Worm (Caenorhabditis elegans) whole organism, young adult: ENCODE measurements around the gene enu-3.5.
A peak's percentile ranks its signal among the peaks of the same experiment; 100 is the strongest.

Source experiments
- B0035.1 ChIP-seq: sonication (generic microtip); optimal IDR thresholded peaks from 2 replicates; lab custom pipeline; 2016; ENCODE audit warnings: missing genetic modification characterization, mild to moderate bottlenecking, missing compliant biosample characterization, missing genotype, missing genetic modification reagents
- B0261.1 ChIP-seq: sonication (generic microtip); optimal IDR thresholded peaks from 2 replicates; lab custom pipeline; 2016; ENCODE audit warnings: mild to moderate bottlenecking, missing genetic modification characterization, moderate library complexity, missing compliant biosample characterization
- B0336.3 ChIP-seq: fragments of 200-800 bp; sonication (Bioruptor generic); IDR thresholded peaks from 2 replicates; pipeline ENCODE4 v1.3.6; 2022; ENCODE audit warnings: missing genetic modification characterization, missing compliant biosample characterization
- C17E4.6 ChIP-seq: fragments of 200-800 bp; sonication (Bioruptor generic); IDR thresholded peaks from 2 replicates; pipeline ENCODE4 v1.3.6; 2022; ENCODE audit warnings: missing genetic modification reagents, missing genetic modification characterization, missing compliant biosample characterization
- D2030.7 ChIP-seq: fragments of 200-800 bp; sonication (Bioruptor generic); IDR thresholded peaks from 2 replicates; pipeline ENCODE4 v1.3.6; 2022; ENCODE audit warnings: missing genetic modification reagents, missing genetic modification characterization, missing compliant biosample characterization
- F22D6.2 ChIP-seq: sonication (generic microtip); optimal IDR thresholded peaks from 2 replicates; lab custom pipeline; 2016; ENCODE audit warnings: mild to moderate bottlenecking, missing genetic modification characterization, missing compliant biosample characterization
- F33H1.4 ChIP-seq: fragments of 200-800 bp; sonication (Bioruptor generic); IDR thresholded peaks from 2 replicates; pipeline ENCODE4 v1.3.6; 2022; ENCODE audit warnings: missing genetic modification reagents, missing genetic modification characterization, missing compliant biosample characterization
- F49E8.2 ChIP-seq: sonication (generic microtip); optimal IDR thresholded peaks from 3 replicates; lab custom pipeline; 2017; ENCODE audit warnings: missing genetic modification characterization, mild to moderate bottlenecking, missing compliant biosample characterization, antibody characterized with exemption, moderate library complexity; ENCODE audit not compliant: insufficient read depth
- F55B11.4 ChIP-seq: sonication (generic microtip); optimal IDR thresholded peaks from 2 replicates; lab custom pipeline; 2016; ENCODE audit warnings: missing compliant biosample characterization, missing genetic modification characterization, borderline replicate concordance; ENCODE audit not compliant: insufficient read depth
- K11D2.4 ChIP-seq: fragments of 200-800 bp; sonication (Bioruptor generic); IDR thresholded peaks from 2 replicates; pipeline ENCODE4 v1.3.6; 2022; ENCODE audit warnings: missing genetic modification reagents, missing genetic modification characterization, missing compliant biosample characterization
- K12H6.12 ChIP-seq: fragments of 200-800 bp; sonication (Bioruptor generic); optimal IDR thresholded peaks from 2 replicates; lab custom pipeline; 2018; ENCODE audit warnings: mild to moderate bottlenecking, missing genetic modification characterization, missing compliant biosample characterization
- T26A5.8 ChIP-seq: sonication (generic microtip); optimal IDR thresholded peaks from 2 replicates; lab custom pipeline; 2016; ENCODE audit warnings: missing genetic modification characterization, missing compliant biosample characterization
- Y53G8AR.9 ChIP-seq: fragments of 200-800 bp; sonication (Bioruptor generic); conservative IDR thresholded peaks from 2 replicates; pipeline ENCODE4 v1.3.6; 2022; ENCODE audit warnings: missing genetic modification reagents, missing genetic modification characterization, missing compliant biosample characterization
- Y79H2A.3 ChIP-seq: fragments of 200-800 bp; sonication (Bioruptor generic); conservative IDR thresholded peaks from 2 replicates; pipeline ENCODE4 v1.3.6; 2022; ENCODE audit warnings: missing genetic modification reagents, missing genetic modification characterization, missing compliant biosample characterization
- ZK185.1 ChIP-seq: sonication (generic microtip); optimal IDR thresholded peaks from 2 replicates; lab custom pipeline; 2016; ENCODE audit warnings: mild to moderate bottlenecking, missing genetic modification characterization, missing compliant biosample characterization; ENCODE audit not compliant: poor library complexity, severe bottlenecking
- ama-1 ChIP-seq, 3 experiments: fragments of 150-350 bp in 1 of 3; sonication (generic microtip) in 2 of 3; optimal IDR thresholded peaks; 2 replicates each; lab custom pipeline; 2014 to 2018; ENCODE audit warnings: missing biosample characterization in 2 of 3, missing genetic modification characterization in 2 of 3, missing genetic modification reagents in 2 of 3
- athp-1 ChIP-seq: sonication (generic microtip); optimal IDR thresholded peaks from 2 replicates; lab custom pipeline; 2017; ENCODE audit warnings: mild to moderate bottlenecking, missing genetic modification characterization, missing compliant biosample characterization
- attf-3 ChIP-seq: fragments of 200-800 bp; sonication (Bioruptor generic); conservative IDR thresholded peaks from 2 replicates; pipeline ENCODE4 v1.3.6; 2022; ENCODE audit warnings: missing genetic modification reagents, missing genetic modification characterization, missing compliant biosample characterization
- attf-5 ChIP-seq: fragments of 200-800 bp; sonication (Bioruptor generic); optimal IDR thresholded peaks from 2 replicates; lab custom pipeline; 2018; ENCODE audit warnings: mild to moderate bottlenecking, missing genetic modification characterization, missing compliant biosample characterization
- cebp-1 ChIP-seq, 2 experiments: fragments of 200-800 bp in 1 of 2; sonication (Bioruptor generic) in 1 of 2; sonication (generic microtip) in 1 of 2; IDR thresholded peaks in 1 of 2; optimal IDR thresholded peaks in 1 of 2; 2 replicates each; pipeline versions ENCODE4 v1.3.6 to Lab custom; 2017 to 2022; ENCODE audit warnings: missing compliant biosample characterization in 2 of 2, missing genetic modification characterization in 2 of 2, mild to moderate bottlenecking in 1 of 2, missing genetic modification reagents in 1 of 2, moderate library complexity in 1 of 2
- ceh-91 ChIP-seq: fragments of 200-800 bp; sonication (Bioruptor generic); IDR thresholded peaks from 2 replicates; pipeline ENCODE4 v1.3.6; 2022; ENCODE audit warnings: missing genetic modification reagents, missing genetic modification characterization, missing compliant biosample characterization
- die-1 ChIP-seq: sonication (generic microtip); optimal IDR thresholded peaks from 2 replicates; lab custom pipeline; 2016; ENCODE audit warnings: missing genotype, mild to moderate bottlenecking, missing genetic modification characterization, missing compliant biosample characterization
- ekl-4 ChIP-seq: fragments of 200-800 bp; sonication (Bioruptor generic); IDR thresholded peaks from 2 replicates; pipeline ENCODE4 v1.3.6; 2022; ENCODE audit warnings: missing genetic modification reagents, missing genetic modification characterization, missing compliant biosample characterization
- hlh-12 ChIP-seq: sonication (generic microtip); optimal IDR thresholded peaks from 2 replicates; lab custom pipeline; 2016; ENCODE audit warnings: missing genetic modification characterization, missing compliant biosample characterization
- hlh-26 ChIP-seq: fragments of 200-800 bp; sonication (Bioruptor generic); conservative IDR thresholded peaks from 2 replicates; pipeline ENCODE4 v1.3.6; 2022; ENCODE audit warnings: missing genetic modification reagents, missing genetic modification characterization, missing compliant biosample characterization
- hmg-1.2 ChIP-seq: fragments of 200-800 bp; sonication (Bioruptor generic); IDR thresholded peaks from 2 replicates; pipeline ENCODE4 v1.3.6; 2022; ENCODE audit warnings: missing genetic modification reagents, missing genetic modification characterization, missing compliant biosample characterization
- let-526 ChIP-seq: fragments of 200-800 bp; sonication (Bioruptor generic); IDR thresholded peaks from 2 replicates; pipeline ENCODE4 v1.3.6; 2022; ENCODE audit warnings: missing genetic modification reagents, missing genetic modification characterization, missing compliant biosample characterization
- let-607 ChIP-seq, 2 experiments: fragments of 200-800 bp in 1 of 2; sonication (Bioruptor generic) in 1 of 2; sonication (generic microtip) in 1 of 2; optimal IDR thresholded peaks; 2 replicates each; lab custom pipeline; 2016 to 2018; ENCODE audit warnings: mild to moderate bottlenecking in 2 of 2, missing compliant biosample characterization in 2 of 2, missing genetic modification characterization in 2 of 2, moderate library complexity in 2 of 2, missing genotype in 1 of 2
- lin-26 ChIP-seq: fragments of 200-800 bp; sonication (Bioruptor generic); IDR thresholded peaks from 2 replicates; pipeline ENCODE4 v1.3.6; 2022; ENCODE audit warnings: missing genetic modification reagents, missing genetic modification characterization, missing compliant biosample characterization
- lin-40 ChIP-seq: sonication (generic microtip); optimal IDR thresholded peaks from 2 replicates; lab custom pipeline; 2016; ENCODE audit warnings: missing genetic modification characterization, mild to moderate bottlenecking, missing compliant biosample characterization, missing genotype, missing genetic modification reagents
- lsy-27 ChIP-seq: sonication (generic microtip); optimal IDR thresholded peaks from 2 replicates; lab custom pipeline; 2017; ENCODE audit warnings: missing genetic modification characterization, mild to moderate bottlenecking, missing compliant biosample characterization, antibody characterized with exemption, missing genotype, borderline replicate concordance; ENCODE audit not compliant: insufficient read depth
- mel-28 ChIP-seq: sonication (generic microtip); optimal IDR thresholded peaks from 2 replicates; lab custom pipeline; 2016; ENCODE audit warnings: borderline replicate concordance, mild to moderate bottlenecking, missing genetic modification characterization, missing compliant biosample characterization
- mes-4 ChIP-seq: sonication (generic microtip); optimal IDR thresholded peaks from 2 replicates; lab custom pipeline; 2016; ENCODE audit warnings: missing genotype, missing genetic modification characterization, missing compliant biosample characterization
- nfya-1 ChIP-seq: sonication (generic microtip); optimal IDR thresholded peaks from 2 replicates; lab custom pipeline; 2017; ENCODE audit warnings: antibody characterized with exemption, missing compliant biosample characterization, missing genetic modification characterization, borderline replicate concordance; ENCODE audit not compliant: insufficient read depth
- nfya-2 ChIP-seq: fragments of 200-800 bp; sonication (Bioruptor generic); IDR thresholded peaks from 2 replicates; pipeline ENCODE4 v1.3.6; 2022; ENCODE audit warnings: missing genetic modification reagents, missing genetic modification characterization, missing compliant biosample characterization
- nhr-120 ChIP-seq: fragments of 200-800 bp; sonication (Bioruptor generic); IDR thresholded peaks from 2 replicates; pipeline ENCODE4 v1.3.6; 2022; ENCODE audit warnings: missing genetic modification characterization, missing compliant biosample characterization
- nhr-27 ChIP-seq: fragments of 200-800 bp; sonication (Bioruptor generic); optimal IDR thresholded peaks from 2 replicates; lab custom pipeline; 2018; ENCODE audit warnings: mild to moderate bottlenecking, missing genetic modification characterization, moderate library complexity, missing compliant biosample characterization
- pbrm-1 ChIP-seq: fragments of 200-800 bp; sonication (Bioruptor generic); IDR thresholded peaks from 2 replicates; pipeline ENCODE4 v1.3.6; 2022; ENCODE audit warnings: missing genetic modification reagents, missing genetic modification characterization, missing compliant biosample characterization
- snpc-3.4 ChIP-seq: sonication (generic microtip); optimal IDR thresholded peaks from 2 replicates; lab custom pipeline; 2017; ENCODE audit warnings: missing genetic modification characterization, mild to moderate bottlenecking, missing compliant biosample characterization, antibody characterized with exemption, moderate library complexity, missing genotype, missing genetic modification reagents
- snpc-4 ChIP-seq, 5 experiments: fragments of 150-350 bp in 1 of 5; sonication (generic microtip) in 4 of 5; optimal IDR thresholded peaks; 2 replicates each; lab custom pipeline; 2014 to 2018; ENCODE audit warnings: missing genetic modification characterization in 5 of 5, missing biosample characterization in 3 of 5, antibody characterized with exemption in 2 of 5, mild to moderate bottlenecking in 2 of 5, missing compliant biosample characterization in 2 of 5, missing genotype in 2 of 5, moderate library complexity in 2 of 5, missing genetic modification reagents in 1 of 5
- sptf-2 ChIP-seq: fragments of 200-800 bp; sonication (Bioruptor generic); optimal IDR thresholded peaks from 2 replicates; lab custom pipeline; 2018; ENCODE audit warnings: mild to moderate bottlenecking, missing genetic modification characterization, missing compliant biosample characterization
- tbp1 ChIP-seq: fragments of 200-800 bp; sonication (Bioruptor generic); optimal IDR thresholded peaks from 2 replicates; lab custom pipeline; 2018; ENCODE audit warnings: mild to moderate bottlenecking, missing genetic modification characterization, missing compliant biosample characterization
- ztf-28 ChIP-seq: fragments of 200-800 bp; sonication (Bioruptor generic); IDR thresholded peaks from 2 replicates; pipeline ENCODE4 v1.3.6; 2022; ENCODE audit warnings: missing genetic modification reagents, missing genetic modification characterization, missing compliant biosample characterization

Gene enu-3.5

DNA sequence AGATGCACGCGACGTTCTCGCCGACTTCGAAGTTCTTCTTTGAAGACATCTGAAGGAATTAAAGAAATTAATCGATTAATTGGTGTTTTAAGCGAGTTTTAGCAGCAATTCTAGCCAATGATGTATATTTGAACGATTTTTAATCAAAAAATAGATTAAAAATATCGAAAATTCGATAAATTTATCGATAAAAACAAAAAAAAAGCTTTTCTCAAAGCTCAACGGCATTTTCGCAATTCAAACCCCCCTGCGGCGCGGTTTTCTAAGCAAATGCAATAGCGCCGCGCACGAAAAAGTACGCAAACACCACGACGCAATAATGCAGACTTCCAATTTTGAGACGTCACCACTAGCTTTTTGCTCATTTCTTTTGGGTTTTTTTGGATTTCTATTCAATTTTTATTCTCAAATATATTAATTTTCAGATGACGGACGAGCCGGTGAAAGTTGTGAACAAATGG lies 3.4 kb upstream of the enu-3.5 start, which contains the start of the genes mrg-1 and spcs-2 (continued):
- TF ChIP-seq lin-26 (GFP tag; lab: Robert Waterston, UW): peak; percentile 48; the same call in 1 of the 2 replicates
- peak; percentile 78 for TF ChIP-seq ceh-91 (GFP tag; lab: Robert Waterston, UW)
- TF ChIP-seq attf-5 (GFP tag; lab: Kevin White, UChicago): peak; percentile 97
- peak in 1 of 2 experiments; percentile 49 for TF ChIP-seq let-607 (tag; optimal IDR thresholded peaks at IDR 0.05; lab: Kevin White, UChicago)
- TF ChIP-seq hlh-12 (tag; lab: Kevin White, UChicago): no peak

ce11 chrIII:12875653-12876052 lies 2.3 kb upstream of the enu-3.5 start:
- TF ChIP-seq ama-1 (optimal IDR thresholded peaks at IDR 0.05; lab: Kevin White, UChicago) (no peak), ama-1 (GFP tag; optimal IDR thresholded peaks at IDR 0.05; lab: Kevin White, UChicago) (peak; percentile 64 to 70), ekl-4 (0 out of 2 replicates have a peak, but pooled peaks have one; percentile 49), T26A5.8 (tag; lab: Kevin White, UChicago) (no peak), F55B11.4 (tag; lab: Kevin White, UChicago) (no peak), pbrm-1 (GFP tag; lab: Robert Waterston, UW) (peak; percentile 33; the same call in 1 of the 2 replicates), nhr-27 (tag; lab: Kevin White, UChicago) (no peak), F22D6.2 (tag; lab: Kevin White, UChicago) (no peak), Y79H2A.3 (GFP tag; lab: Robert Waterston, UW) (0 out of 2 replicates have a peak, but pooled peaks have one; percentile 42), ztf-28 (GFP tag; lab: Robert Waterston, UW) (no peak), tbp1 (GFP tag; lab: Kevin White, UChicago) (peak; percentile 31), attf-3 (GFP tag; lab: Robert Waterston, UW) (no peak), B0336.3 (GFP tag; lab: Robert Waterston, UW) (peak; percentile 59; the same call in 1 of the 2 replicates), snpc-3.4 (tag; lab: Kevin White, UChicago) (no peak), D2030.7 (0 out of 2 replicates have a peak, but pooled peaks have one; percentile 12), lsy-27 (no peak), Y53G8AR.9 (peak; percentile 58; the same call in 1 of the 2 replicates), mes-4 (no peak), nfya-1 (tag; lab: Kevin White, UChicago) (no peak), K12H6.12 (tag; lab: Kevin White, UChicago) (no peak), hmg-1.2 (GFP tag; lab: Robert Waterston, UW) (peak; percentile 19; the same call in 1 of the 2 replicates), cebp-1 (GFP tag; IDR thresholded peaks at IDR 0.05; lab: Robert Waterston, UW) (no peak), cebp-1 (tag; optimal IDR thresholded peaks at IDR 0.05; lab: Kevin White, UChicago) (peak; percentile 19), C17E4.6 (GFP tag; lab: Robert Waterston, UW) (no peak), B0035.1 (tag; lab: Kevin White, UChicago) (no peak), B0261.1 (no peak), die-1 (tag; lab: Kevin White, UChicago) (peak; percentile 31), F49E8.2 (tag; lab: Kevin White, UChicago) (peak; percentile 90), let-607 (tag; optimal IDR thresholded peaks at IDR 0.05; lab: Kevin White, UChicago) (no peak), K11D2.4 (GFP tag; lab: Robert Waterston, UW) (no peak), lin-40 (tag; lab: Kevin White, UChicago) (no peak), mel-28 (tag; lab: Kevin White, UChicago) (no peak), hlh-26 (no peak), F33H1.4 (GFP tag; lab: Robert Waterston, UW) (0 out of 2 replicates have a peak, but pooled peaks have one; percentile 10), nhr-120 (GFP tag; lab: Robert Waterston, UW) (no peak), nfya-2 (GFP tag; lab: Robert Waterston, UW) (no peak), athp-1 (tag; lab: Kevin White, UChicago) (peak; percentile 31), snpc-4 (GFP tag; optimal IDR thresholded peaks at IDR 0.05; lab: Kevin White, UChicago) (no peak), snpc-4 (tag; optimal IDR thresholded peaks at IDR 0.05; lab: Kevin White, UChicago) (no peak), sptf-2 (GFP tag; lab: Kevin White, UChicago) (no peak), let-526 (GFP tag; lab: Robert Waterston, UW) (no peak), ZK185.1 (no peak)
